Fruit fly (Drosophila melanogaster) whole organism, pupa: ENCODE measurements around the gene Pkcdelta.

ENCODE experiments used
- CG12605 ChIP-seq: fragments of 200-800 bp; sonication (Bioruptor generic); IDR thresholded peaks from 2 replicates; pipeline ENCODE4 v1.3.6; 2022; ENCODE audit warnings: missing biosample characterization, missing genetic modification characterization
- CG15710 ChIP-seq: fragments of 200-800 bp; sonication (Bioruptor generic); optimal IDR thresholded peaks from 2 replicates; lab custom pipeline; 2018; ENCODE audit warnings: missing biosample characterization, mild to moderate bottlenecking, missing genetic modification characterization, moderate library complexity
- CG17806 ChIP-seq: fragments of 200-800 bp; sonication (Bioruptor generic); optimal IDR thresholded peaks from 2 replicates; lab custom pipeline; 2018; ENCODE audit warnings: missing biosample characterization, mild to moderate bottlenecking, missing genetic modification characterization, moderate library complexity
- CG32121 ChIP-seq: fragments of 200-800 bp; sonication (Bioruptor generic); IDR thresholded peaks from 2 replicates; pipeline ENCODE4 v1.3.6; 2022; ENCODE audit warnings: missing biosample characterization, missing genetic modification characterization
- CG34367 ChIP-seq: fragments of 200-800 bp; sonication (Bioruptor generic); optimal IDR thresholded peaks from 2 replicates; lab custom pipeline; 2018; ENCODE audit warnings: missing biosample characterization, mild to moderate bottlenecking, missing genetic modification characterization
- CG8301 ChIP-seq: fragments of 200-800 bp; sonication (Bioruptor generic); optimal IDR thresholded peaks from 2 replicates; lab custom pipeline; 2018; ENCODE audit warnings: missing biosample characterization, mild to moderate bottlenecking, missing genetic modification characterization
- D1 ChIP-seq: fragments of 200-800 bp; sonication (Bioruptor generic); optimal IDR thresholded peaks from 2 replicates; lab custom pipeline; 2018; ENCODE audit warnings: missing biosample characterization, mild to moderate bottlenecking, missing genetic modification characterization, moderate library complexity
- EcR ChIP-seq: fragments of 200-800 bp; sonication (Bioruptor generic); optimal IDR thresholded peaks from 3 replicates; lab custom pipeline; 2019; ENCODE audit warnings: missing biosample characterization, missing genetic modification characterization, mild to moderate bottlenecking, moderate library complexity, missing genetic modification reagents
- Snoo ChIP-seq: fragments of 200-800 bp; sonication (Bioruptor generic); optimal IDR thresholded peaks from 3 replicates; lab custom pipeline; 2017; ENCODE audit warnings: missing biosample characterization, mild to moderate bottlenecking, missing genetic modification characterization, inconsistent platforms
- fd96Ca ChIP-seq: fragments of 200-800 bp; sonication (Bioruptor generic); IDR thresholded peaks from 3 replicates; pipeline ENCODE4 v1.3.6; 2022; ENCODE audit warnings: missing biosample characterization, missing genetic modification characterization

- no peak for TF ChIP-seq CG32121 (GFP tag; lab: Robert Waterston, UW)
- no peak for TF ChIP-seq Snoo (tag; lab: Kevin White, UChicago)
- TF ChIP-seq CG15710 (tag; lab: Kevin White, UChicago): no peak
- no peak for TF ChIP-seq CG17806 (tag; lab: Kevin White, UChicago)
- no peak for TF ChIP-seq CG8301
- TF ChIP-seq CG12605 (GFP tag; lab: Robert Waterston, UW): no peak
- TF ChIP-seq CG34367 (tag; lab: Kevin White, UChicago): no peak
- TF ChIP-seq fd96Ca (GFP tag; lab: Robert Waterston, UW): no peak
- no peak for TF ChIP-seq EcR (GFP tag; lab: Kevin White, UChicago)
- TF ChIP-seq D1 (tag; lab: Kevin White, UChicago): no peak
Measured at dm6 chrX:12389138-12389537, 42.9 kb upstream of the Pkcdelta start.
